Fruit fly (Drosophila melanogaster) whole organism, embryonic: ENCODE results near the gene Cyp313a2.
A peak's percentile ranks its signal among the peaks of the same experiment; 100 is the strongest.

Source experiments
- Antp ChIP-seq: fragments of 200-800 bp; sonication (Bioruptor generic); optimal IDR thresholded peaks from 3 replicates; lab custom pipeline; 2016; ENCODE audit warnings: missing biosample characterization, missing genetic modification characterization
- CG10543 ChIP-seq: fragments of 200-800 bp; sonication (Bioruptor generic); optimal IDR thresholded peaks from 3 replicates; lab custom pipeline; 2017; ENCODE audit warnings: missing biosample characterization, mild to moderate bottlenecking, missing genetic modification characterization, moderate library complexity
- CG12659 ChIP-seq: fragments of 200-800 bp; sonication (Bioruptor generic); optimal IDR thresholded peaks from 3 replicates; lab custom pipeline; 2017; ENCODE audit warnings: mild to moderate bottlenecking, missing biosample characterization, missing genetic modification reagents, missing genetic modification characterization
- CG13287 ChIP-seq: fragments of 200-800 bp; sonication (Bioruptor generic); IDR thresholded peaks from 2 replicates; pipeline ENCODE4 v1.3.6; 2022; ENCODE audit warnings: missing biosample characterization, missing genetic modification characterization; ENCODE audit not compliant: partially characterized antibody
- CG1792 ChIP-seq: fragments of 200-800 bp; sonication (Bioruptor generic); optimal IDR thresholded peaks from 2 replicates; lab custom pipeline; 2016; ENCODE audit warnings: missing biosample characterization, missing genetic modification characterization
- CG2120 ChIP-seq: fragments of 200-800 bp; sonication (Bioruptor generic); optimal IDR thresholded peaks from 3 replicates; lab custom pipeline; 2016; ENCODE audit warnings: missing biosample characterization, missing genetic modification characterization
- CG34376 ChIP-seq: fragments of 200-800 bp; sonication (Bioruptor generic); optimal IDR thresholded peaks from 2 replicates; lab custom pipeline; 2018; ENCODE audit warnings: missing biosample characterization, mild to moderate bottlenecking, missing genetic modification characterization
- CG5245 ChIP-seq: fragments of 200-800 bp; sonication (Bioruptor generic); optimal IDR thresholded peaks from 3 replicates; lab custom pipeline; 2016; ENCODE audit warnings: missing biosample characterization, missing genetic modification characterization
- CG7357 ChIP-seq: fragments of 200-800 bp; sonication (Bioruptor generic); IDR thresholded peaks from 3 replicates; pipeline ENCODE4 v1.3.6; 2022; ENCODE audit warnings: missing biosample characterization, missing genetic modification characterization
- CG7963 ChIP-seq: fragments of 200-800 bp; sonication (Bioruptor generic); IDR thresholded peaks from 3 replicates; pipeline ENCODE4 v1.3.6; 2022; ENCODE audit warnings: missing biosample characterization, missing genetic modification characterization; ENCODE audit not compliant: partially characterized antibody
- CG8765 ChIP-seq: fragments of 200-800 bp; sonication (Bioruptor generic); IDR thresholded peaks from 2 replicates; pipeline ENCODE4 v1.3.6; 2022; ENCODE audit warnings: missing biosample characterization, missing genetic modification characterization
- CG9215 ChIP-seq: fragments of 200-800 bp; sonication (Bioruptor generic); IDR thresholded peaks from 2 replicates; pipeline ENCODE4 v1.3.6; 2022; ENCODE audit warnings: missing biosample characterization, missing genetic modification characterization
- CG9609 ChIP-seq: fragments of 200-800 bp; sonication (Bioruptor generic); optimal IDR thresholded peaks from 3 replicates; lab custom pipeline; 2016; ENCODE audit warnings: missing biosample characterization, missing genetic modification characterization
- CG9797 ChIP-seq: fragments of 200-800 bp; sonication (Bioruptor generic); optimal IDR thresholded peaks from 3 replicates; lab custom pipeline; 2018; ENCODE audit warnings: missing biosample characterization, mild to moderate bottlenecking, missing genetic modification characterization
- E2f1 ChIP-seq: fragments of 200-800 bp; sonication (Bioruptor generic); IDR thresholded peaks from 2 replicates; pipeline ENCODE4 v1.3.6; 2022; ENCODE audit warnings: missing biosample characterization, missing genetic modification characterization
- Ets97D ChIP-seq: fragments of 200-800 bp; sonication (Bioruptor generic); optimal IDR thresholded peaks from 3 replicates; lab custom pipeline; 2016; ENCODE audit warnings: missing biosample characterization, missing genetic modification characterization
- GATAe ChIP-seq: fragments of 200-800 bp; sonication (Bioruptor generic); conservative IDR thresholded peaks from 2 replicates; pipeline ENCODE4 v1.3.6; 2022; ENCODE audit warnings: missing biosample characterization, missing genetic modification characterization
- HHEX ChIP-seq: fragments of 200-800 bp; sonication (Bioruptor generic); optimal IDR thresholded peaks from 3 replicates; lab custom pipeline; 2017; ENCODE audit warnings: missing biosample characterization, mild to moderate bottlenecking, missing genetic modification characterization, missing genetic modification reagents
- Hmr ChIP-seq: fragments of 200-800 bp; sonication (Bioruptor generic); optimal IDR thresholded peaks from 3 replicates; lab custom pipeline; 2017; ENCODE audit warnings: mild to moderate bottlenecking, missing biosample characterization, missing genetic modification reagents, missing genetic modification characterization
- Hsf ChIP-seq: fragments of 200-800 bp; sonication (Bioruptor generic); optimal IDR thresholded peaks from 3 replicates; lab custom pipeline; 2016; ENCODE audit warnings: missing biosample characterization, missing genetic modification characterization
- Jarid2 ChIP-seq: fragments of 200-800 bp; sonication (Bioruptor generic); optimal IDR thresholded peaks from 3 replicates; lab custom pipeline; 2017; ENCODE audit warnings: mild to moderate bottlenecking, missing biosample characterization, missing genetic modification reagents, missing genetic modification characterization
- Max ChIP-seq: fragments of 200-800 bp; sonication (Bioruptor generic); optimal IDR thresholded peaks from 2 replicates; lab custom pipeline; 2016; ENCODE audit warnings: missing biosample characterization, mild to moderate bottlenecking, missing genetic modification characterization
- Mes4 ChIP-seq: fragments of 200-800 bp; sonication (Bioruptor generic); optimal IDR thresholded peaks from 2 replicates; lab custom pipeline; 2016; ENCODE audit warnings: missing biosample characterization, missing genetic modification characterization
- NK7.1 ChIP-seq: fragments of 200-800 bp; sonication (Bioruptor generic); optimal IDR thresholded peaks from 3 replicates; lab custom pipeline; 2016; ENCODE audit warnings: missing biosample characterization, missing genetic modification characterization
- TFAM ChIP-seq: fragments of 200-800 bp; sonication (Bioruptor generic); optimal IDR thresholded peaks from 2 replicates; lab custom pipeline; 2017; ENCODE audit warnings: missing biosample characterization, missing genetic modification characterization, inconsistent platforms
- Vsx1 ChIP-seq: fragments of 200-800 bp; sonication (Bioruptor generic); optimal IDR thresholded peaks from 2 replicates; lab custom pipeline; 2017; ENCODE audit warnings: missing biosample characterization, mild to moderate bottlenecking, missing genetic modification characterization, missing genetic modification reagents
- Xrp1 ChIP-seq: fragments of 200-800 bp; sonication (Bioruptor generic); IDR thresholded peaks from 2 replicates; pipeline ENCODE4 v1.3.6; 2022; ENCODE audit warnings: missing biosample characterization, missing genetic modification characterization
- ash1 ChIP-seq: fragments of 200-800 bp; sonication (Bioruptor generic); optimal IDR thresholded peaks from 2 replicates; lab custom pipeline; 2018; ENCODE audit warnings: missing biosample characterization, mild to moderate bottlenecking, missing genetic modification characterization
- chinmo ChIP-seq: fragments of 200-800 bp; sonication (Bioruptor generic); IDR thresholded peaks from 4 replicates; pipeline ENCODE4 v1.3.6; 2022; ENCODE audit warnings: missing biosample characterization, missing genetic modification characterization; ENCODE audit not compliant: partially characterized antibody
- crol ChIP-seq: fragments of 200-800 bp; sonication (Bioruptor generic); IDR thresholded peaks from 2 replicates; pipeline ENCODE4 v1.3.6; 2022; ENCODE audit warnings: missing biosample characterization, missing genetic modification characterization
- cwo ChIP-seq: fragments of 200-800 bp; sonication (Bioruptor generic); optimal IDR thresholded peaks from 3 replicates; lab custom pipeline; 2017; ENCODE audit warnings: missing biosample characterization, missing genetic modification characterization, mild to moderate bottlenecking, moderate library complexity, missing genetic modification reagents
- gfzf ChIP-seq: fragments of 200-800 bp; sonication (Bioruptor generic); optimal IDR thresholded peaks from 2 replicates; lab custom pipeline; 2016; ENCODE audit warnings: missing biosample characterization, mild to moderate bottlenecking, missing genetic modification characterization, moderate library complexity
- h ChIP-seq: fragments of >200 bp; optimal IDR thresholded peaks from 2 replicates; lab custom pipeline; 2017
- jigr1 ChIP-seq: fragments of 200-800 bp; sonication (Bioruptor generic); IDR thresholded peaks from 3 replicates; pipeline ENCODE4 v1.3.6; 2022; ENCODE audit warnings: missing biosample characterization, missing genetic modification characterization
- jumu ChIP-seq: fragments of 200-800 bp; sonication (Bioruptor generic); optimal IDR thresholded peaks from 3 replicates; lab custom pipeline; 2016; ENCODE audit warnings: missing biosample characterization, missing genetic modification characterization
- luna ChIP-seq: fragments of 200-800 bp; sonication (Bioruptor generic); optimal IDR thresholded peaks from 2 replicates; lab custom pipeline; 2016; ENCODE audit warnings: missing biosample characterization, missing genetic modification characterization
- nerfin-2 ChIP-seq: fragments of 200-800 bp; sonication (Bioruptor generic); IDR thresholded peaks from 2 replicates; pipeline ENCODE4 v1.3.6; 2022; ENCODE audit warnings: missing biosample characterization, missing genetic modification characterization; ENCODE audit not compliant: partially characterized antibody
- pan ChIP-seq, 4 experiments: fragments of >200 bp in 3 of 4; fragments of 200-800 bp in 1 of 4; sonication (Bioruptor generic) in 1 of 4; optimal IDR thresholded peaks in 3 of 4; IDR thresholded peaks in 1 of 4; 2 replicates each; pipeline versions ENCODE4 v1.3.6 to Lab custom; 2017 to 2022; ENCODE audit warnings: missing biosample characterization in 2 of 4, missing genetic modification characterization in 2 of 4, mixed read lengths in 1 of 4
- ro ChIP-seq: fragments of 200-800 bp; sonication (Bioruptor generic); IDR thresholded peaks from 2 replicates; pipeline ENCODE4 v1.3.6; 2022; ENCODE audit warnings: missing biosample characterization, missing genetic modification characterization
- run ChIP-seq: fragments of 200-800 bp; sonication (Bioruptor generic); optimal IDR thresholded peaks from 3 replicates; lab custom pipeline; 2018; ENCODE audit warnings: missing biosample characterization, mild to moderate bottlenecking, missing genetic modification characterization
- salm ChIP-seq: fragments of 200-800 bp; sonication (Bioruptor generic); optimal IDR thresholded peaks from 2 replicates; lab custom pipeline; 2018; ENCODE audit warnings: missing biosample characterization, mild to moderate bottlenecking, missing genetic modification characterization
- sens ChIP-seq: fragments of 200-800 bp; sonication (Bioruptor generic); peaks from one replicate; lab custom pipeline; 2016; ENCODE audit warnings: missing biosample characterization, missing genetic modification characterization
- slou ChIP-seq: fragments of 200-800 bp; sonication (Bioruptor generic); optimal IDR thresholded peaks from 3 replicates; lab custom pipeline; 2016; ENCODE audit warnings: missing biosample characterization, missing genetic modification characterization
- sug ChIP-seq: fragments of 200-800 bp; optimal IDR thresholded peaks from 2 replicates; lab custom pipeline; 2019; ENCODE audit warnings: missing biosample characterization, mild to moderate bottlenecking, missing genetic modification characterization, moderate library complexity

The Cyp313a2 gene

DNA sequence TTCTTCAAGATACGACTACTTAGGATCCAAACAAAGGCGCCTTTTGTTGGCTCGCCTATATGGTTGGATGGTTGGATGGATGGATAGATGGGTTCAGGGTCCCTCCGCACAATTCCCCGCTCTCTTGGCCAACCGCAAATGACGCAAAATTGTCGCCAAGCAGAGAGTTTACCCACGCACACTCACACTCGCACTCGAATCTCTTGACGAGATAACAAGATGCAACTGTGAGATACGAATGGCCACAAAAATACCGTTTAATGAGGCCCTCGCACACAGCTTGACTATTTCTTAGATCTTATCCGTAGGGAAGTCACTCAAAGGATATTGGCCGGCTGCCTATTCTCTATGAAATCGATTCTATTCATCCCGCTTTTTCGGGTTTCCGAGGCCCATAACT is 23.1 kb upstream of the Cyp313a2 start (continued):
- TF ChIP-seq Max (GFP tag; lab: Kevin White, UChicago) (no peak), ro (GFP tag; lab: Robert Waterston, UW) (no peak), CG7357 (GFP tag; lab: Robert Waterston, UW) (no peak), NK7.1 (GFP tag; lab: Kevin White, UChicago) (no peak), salm (no peak), slou (no peak), E2f1 (no peak)

DNA sequence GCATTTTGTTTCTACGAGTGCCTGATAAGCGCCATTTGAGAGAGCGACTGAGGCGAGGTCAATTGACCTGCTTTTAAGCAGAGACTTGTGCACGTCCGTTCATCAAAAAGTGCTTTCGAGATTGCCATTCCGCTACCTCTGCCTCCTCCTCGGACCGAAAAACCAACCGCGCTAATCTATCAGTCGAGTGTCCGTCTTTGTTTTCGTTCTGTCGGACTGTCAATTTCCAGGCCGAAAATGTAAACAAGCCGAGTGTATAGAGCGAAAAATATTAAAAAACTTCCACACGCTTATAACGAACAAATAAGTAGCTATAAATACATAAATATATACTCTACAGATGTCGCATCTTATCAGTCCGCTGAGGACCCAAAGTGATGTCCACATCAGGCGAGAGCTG is 22.3 kb upstream of the Cyp313a2 start:
- TF ChIP-seq CG34376 (GFP tag; lab: Kevin White, UChicago) (peak; percentile 84), sug (tag; lab: Kevin White, UChicago) (peak; percentile 31), CG1792 (no peak), Jarid2 (GFP tag; lab: Kevin White, UChicago) (no peak), GATAe (GFP tag; lab: Robert Waterston, UW) (no peak), CG5245 (GFP tag; lab: Kevin White, UChicago) (no peak), CG13287 (GFP tag; lab: Robert Waterston, UW) (no peak), HHEX (no peak), crol (GFP tag; lab: Robert Waterston, UW) (peak; percentile 47; the same call in 1 of the 2 replicates), run (tag; lab: Kevin White, UChicago) (no peak), Antp (GFP tag; lab: Kevin White, UChicago) (no peak), Hmr (GFP tag; lab: Kevin White, UChicago) (peak; percentile 10), sens (GFP tag; lab: Kevin White, UChicago) (peak; percentile 39), nerfin-2 (no peak), CG8765 (GFP tag; lab: Robert Waterston, UW) (no peak), CG9215 (GFP tag; lab: Robert Waterston, UW) (no peak), gfzf (GFP tag; lab: Kevin White, UChicago) (no peak), Vsx1 (GFP tag; lab: Kevin White, UChicago) (peak; percentile 4), jigr1 (GFP tag; lab: Robert Waterston, UW) (no peak), h (lab: Kevin White, UChicago) (no peak), CG9609 (no peak), CG10543 (peak; percentile 72), chinmo (peak; percentile 61; the same call in 1 of the 4 replicates), cwo (GFP tag; lab: Kevin White, UChicago) (no peak), luna (GFP tag; lab: Kevin White, UChicago) (no peak), Mes4 (no peak)
- TF ChIP-seq, all 482 proteins: peak for 8

DNA sequence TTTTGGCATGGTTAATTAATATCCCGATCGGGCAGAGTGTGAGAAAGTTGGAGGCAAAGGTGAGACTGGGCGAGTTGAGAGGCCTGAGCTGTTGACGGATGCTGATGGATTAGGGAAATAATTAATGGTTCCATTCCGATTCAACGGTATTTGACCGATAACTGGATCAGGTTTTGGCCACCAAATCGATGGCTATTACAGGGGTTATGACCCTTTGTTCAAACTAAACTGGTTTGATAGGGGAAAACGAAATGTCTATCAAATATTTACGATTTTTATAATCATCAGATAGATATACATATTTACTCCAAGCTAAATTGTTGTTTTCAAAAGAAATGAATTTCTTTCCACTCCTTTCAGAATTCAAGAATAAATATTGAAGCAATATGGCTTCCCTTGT is 21.7 kb upstream of the Cyp313a2 start, which contains the start of the genes CG44037 and svp:
TSS of gene CG44037 (plus strand) at position 301 of the 400 bp plus-strand sequence.
TSS of gene svp (plus strand) at position 301 of the 400 bp plus-strand sequence.
- TF ChIP-seq CG7963 (GFP tag; lab: Robert Waterston, UW), result no peak
- TF ChIP-seq pan (optimal IDR thresholded peaks at IDR 0.05; lab: Kevin White, UChicago), result no peak
- no peak for TF ChIP-seq pan (GFP tag; optimal IDR thresholded peaks at IDR 0.05 in 1 of 2, IDR thresholded peaks at IDR 0.05 in 1 of 2)
- no peak for TF ChIP-seq ash1
- TF ChIP-seq Hsf (GFP tag; lab: Kevin White, UChicago), result no peak
- TF ChIP-seq jumu, result no peak
- TF ChIP-seq CG9797 (GFP tag; lab: Kevin White, UChicago), result no peak
- TF ChIP-seq CG12659 (GFP tag; lab: Kevin White, UChicago), result no peak
- TF ChIP-seq CG2120 (GFP tag; lab: Kevin White, UChicago), result no peak
- no peak for TF ChIP-seq TFAM (GFP tag; lab: Kevin White, UChicago)
- TF ChIP-seq Xrp1 (GFP tag; lab: Robert Waterston, UW), result no peak
- no peak for TF ChIP-seq Ets97D (GFP tag; lab: Kevin White, UChicago)
